Fruit fly (Drosophila melanogaster): Measurements from ENCODE around the gene CG17202.

The CG17202 gene

DNA sequence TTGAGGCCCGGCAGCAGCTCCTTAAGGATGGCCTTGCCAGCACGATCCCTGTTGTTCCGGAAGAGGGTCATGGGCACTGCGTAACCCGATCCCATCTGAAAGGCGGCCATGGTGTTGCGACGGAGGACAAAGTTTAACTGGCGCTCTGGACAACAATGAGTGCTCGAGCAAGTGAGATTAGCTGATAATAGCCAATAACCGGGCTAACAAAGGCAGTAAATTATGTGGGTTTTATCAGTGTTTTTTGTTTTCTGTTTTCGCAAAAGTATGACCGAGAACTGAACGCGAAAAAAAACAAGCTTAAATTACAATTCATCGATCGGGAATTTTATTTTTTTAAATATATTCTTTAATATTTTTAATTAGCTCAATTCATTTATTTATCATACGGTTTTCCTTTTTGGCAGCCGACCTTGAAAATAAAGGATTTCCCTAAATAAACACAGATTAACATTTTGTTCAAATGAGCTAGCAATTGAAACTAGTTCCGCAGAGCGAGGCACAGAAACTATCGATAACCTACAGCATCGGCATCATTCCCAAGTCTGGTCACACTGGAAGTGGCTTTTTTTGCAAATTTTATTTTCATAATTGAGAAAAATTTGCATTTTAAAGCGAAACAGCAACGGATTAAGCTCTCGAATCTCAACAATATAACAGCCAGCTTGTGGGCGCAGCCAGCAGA lies 9.2 kb upstream of the CG17202 start, which contains the start of the genes Dip-C and pps:
TSS of gene Dip-C (minus strand) at position 486 of the 685 bp plus-strand sequence.
TSS of gene pps (plus strand) at position 555 of the 685 bp plus-strand sequence.
- TF ChIP-seq CG4496 (GFP tag; IDR thresholded peaks at IDR 0.05) = no peak
- no peak for TF ChIP-seq CG14655 (GFP tag; optimal IDR thresholded peaks at IDR 0.05)
- peak; percentile 24 for TF ChIP-seq EcR (GFP tag; optimal IDR thresholded peaks at IDR 0.05)
- TF ChIP-seq CG12605 (GFP tag; IDR thresholded peaks at IDR 0.05) = no peak
- no peak for TF ChIP-seq Pif1B (GFP tag; optimal IDR thresholded peaks at IDR 0.05)
- no peak for TF ChIP-seq CG32121 (GFP tag; IDR thresholded peaks at IDR 0.05)
- no peak for TF ChIP-seq Pif1A (GFP tag; optimal IDR thresholded peaks at IDR 0.05)

dm6 chr3R:12423997-12424396 lies 1.4 kb downstream of the CG17202 start:
- no peak for TF ChIP-seq D1 (tag; optimal IDR thresholded peaks at IDR 0.05)
- TF ChIP-seq CG32121 (GFP tag; IDR thresholded peaks at IDR 0.05) = no peak
- TF ChIP-seq Pif1A (GFP tag; optimal IDR thresholded peaks at IDR 0.05) = no peak
- TF ChIP-seq CG15710 (tag; optimal IDR thresholded peaks at IDR 0.05) = no peak
- peak; percentile 2 for TF ChIP-seq EcR (GFP tag; optimal IDR thresholded peaks at IDR 0.05)

dm6 chr3R:12425510-12426309 lies 3.1 kb downstream of the CG17202 start, which contains the start of gene Pp1-87B:
Pp1-87B (minus strand) TSS chr3R:12425917.
- no peak for TF ChIP-seq CG8159 (tag; optimal IDR thresholded peaks at IDR 0.05)
- TF ChIP-seq CG34367 (tag; optimal IDR thresholded peaks at IDR 0.05) = no peak
- no peak for TF ChIP-seq Ets98B (GFP tag; IDR thresholded peaks at IDR 0.05)
- TF ChIP-seq CG10348 (GFP tag; IDR thresholded peaks at IDR 0.05) = no peak
- no peak for TF ChIP-seq fd96Ca (GFP tag; IDR thresholded peaks at IDR 0.05)
- TF ChIP-seq CG9948 (tag; optimal IDR thresholded peaks at IDR 0.05) = no peak
- TF ChIP-seq Snoo (tag; optimal IDR thresholded peaks at IDR 0.05) = peak; percentile 31
- no peak for TF ChIP-seq D1 (tag; optimal IDR thresholded peaks at IDR 0.05)
- peak; percentile 10 for TF ChIP-seq CG15710 (tag; optimal IDR thresholded peaks at IDR 0.05)

dm6 chr3R:12426310-12426653 lies 3.7 kb downstream of the CG17202 start, which contains the start of gene NANS:
NANS (plus strand) TSS chr3R:12426578.
- TF ChIP-seq CG17806 (tag; optimal IDR thresholded peaks at IDR 0.05) = no peak
- TF ChIP-seq Snoo (tag; optimal IDR thresholded peaks at IDR 0.05) = no peak
- no peak for TF ChIP-seq CG34367 (tag; optimal IDR thresholded peaks at IDR 0.05)
- TF ChIP-seq CG8159 (tag; optimal IDR thresholded peaks at IDR 0.05) = no peak
- no peak for TF ChIP-seq CG14655 (GFP tag; optimal IDR thresholded peaks at IDR 0.05)
- no peak for TF ChIP-seq CG9948 (tag; optimal IDR thresholded peaks at IDR 0.05)
- TF ChIP-seq CG32121 (GFP tag; IDR thresholded peaks at IDR 0.05) = no peak
- no peak for TF ChIP-seq CG15710 (tag; optimal IDR thresholded peaks at IDR 0.05)

DNA sequence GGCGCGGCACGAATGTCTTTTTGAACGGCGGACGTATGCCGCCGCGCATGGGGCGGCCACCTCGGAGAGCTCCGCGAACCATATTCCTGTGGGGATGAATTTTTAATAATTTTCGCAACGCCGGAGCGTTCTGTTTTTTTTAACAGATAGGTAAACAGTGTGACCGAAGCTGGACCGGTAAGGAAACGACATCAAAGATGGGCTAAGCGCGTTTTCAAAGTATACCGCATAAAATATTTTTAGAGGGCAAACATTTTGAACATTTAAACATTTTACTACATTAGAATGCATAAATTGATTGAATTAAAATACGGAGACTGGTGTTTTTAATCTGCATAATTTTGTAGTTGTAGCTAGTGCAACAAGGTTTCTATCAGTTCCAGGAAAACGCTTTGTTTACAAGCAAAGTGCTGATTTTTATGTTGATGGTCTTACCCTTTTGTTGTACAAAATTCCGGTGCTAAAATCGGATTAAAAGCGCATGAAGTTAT lies 6.6 kb downstream of the CG17202 start, which contains the start of the genes CG5641 and CG5245:
TSS of gene CG5641 (minus strand) at position 163 of the 491 bp plus-strand sequence.
TSS of gene CG5245 (plus strand) at position 441 of the 491 bp plus-strand sequence.
- TF ChIP-seq Pif1A (GFP tag; optimal IDR thresholded peaks at IDR 0.05) (no peak), CG13204 (GFP tag; optimal IDR thresholded peaks at IDR 0.05) (no peak), CG17806 (tag; optimal IDR thresholded peaks at IDR 0.05) (no peak), CG8159 (tag; optimal IDR thresholded peaks at IDR 0.05) (no peak), CG4496 (GFP tag; IDR thresholded peaks at IDR 0.05) (no peak), EcR (GFP tag; optimal IDR thresholded peaks at IDR 0.05) (no peak), CG10348 (GFP tag; IDR thresholded peaks at IDR 0.05) (no peak), CG8301 (tag; optimal IDR thresholded peaks at IDR 0.05) (no peak), CG15710 (tag; optimal IDR thresholded peaks at IDR 0.05) (no peak), CG9948 (tag; optimal IDR thresholded peaks at IDR 0.05) (no peak), CG12605 (GFP tag; IDR thresholded peaks at IDR 0.05) (no peak), CG32121 (GFP tag; IDR thresholded peaks at IDR 0.05) (no peak), CG14655 (GFP tag; optimal IDR thresholded peaks at IDR 0.05) (no peak), Snoo (tag; optimal IDR thresholded peaks at IDR 0.05) (no peak)

- TF ChIP-seq CG9948 (tag; optimal IDR thresholded peaks at IDR 0.05) = peak; percentile 16
- TF ChIP-seq CG34367 (tag; optimal IDR thresholded peaks at IDR 0.05) = no peak
- no peak for TF ChIP-seq rn (GFP tag; IDR thresholded peaks at IDR 0.05)
- no peak for TF ChIP-seq CG8301 (tag; optimal IDR thresholded peaks at IDR 0.05)
- TF ChIP-seq CG8159 (tag; optimal IDR thresholded peaks at IDR 0.05) = no peak
- peak; percentile 9 for TF ChIP-seq CG15710 (tag; optimal IDR thresholded peaks at IDR 0.05)
- no peak for TF ChIP-seq CG12605 (GFP tag; IDR thresholded peaks at IDR 0.05)
- no peak for TF ChIP-seq Ets98B (GFP tag; IDR thresholded peaks at IDR 0.05)
- no peak for TF ChIP-seq Pif1A (GFP tag; optimal IDR thresholded peaks at IDR 0.05)
- TF ChIP-seq Snoo (tag; optimal IDR thresholded peaks at IDR 0.05) = no peak
- TF ChIP-seq CG14655 (GFP tag; optimal IDR thresholded peaks at IDR 0.05) = no peak
- no peak for TF ChIP-seq gl (tag; optimal IDR thresholded peaks at IDR 0.05)
- TF ChIP-seq Pif1B (GFP tag; optimal IDR thresholded peaks at IDR 0.05) = no peak
- no peak for TF ChIP-seq CG13204 (GFP tag; optimal IDR thresholded peaks at IDR 0.05)
Measured at dm6 chr3R:12431030-12431489, 8.5 kb downstream of the CG17202 start, which contains the start of gene Prosalpha2. Prosalpha2 (plus strand) TSS chr3R:12431321.
